Fruit fly (Drosophila melanogaster) S2 (cell line): ENCODE results near the gene svp.
A peak's percentile ranks its signal among the peaks of the same experiment; 100 is the strongest.

Experiments
- CG8478 ChIP-seq: fragments of >200 bp; optimal IDR thresholded peaks from 2 replicates; lab custom pipeline; 2018
- CTCF ChIP-seq, 2 experiments: fragments of >200 bp; optimal IDR thresholded peaks; 2 replicates each; lab custom pipeline; 2018

Gene svp

dm6 chr3R:12258437-12258836 is at the start of gene svp, which contains the start of gene CG44037:
TSS of gene svp (plus strand) at chr3R:12258737.
TSS of gene CG44037 (plus strand) at chr3R:12258737.
- TF ChIP-seq CTCF (optimal IDR thresholded peaks at IDR 0.05; lab: Kevin White, UChicago) (no peak), CG8478 (lab: Kevin White, UChicago) (no peak)

dm6 chr3R:12210260-12210659 is 48.3 kb upstream of the svp start, which contains the start of gene CG4830:
TSS of gene CG4830 (minus strand) at chr3R:12210360.
- no peak for TF ChIP-seq CG8478 (lab: Kevin White, UChicago)

- TF ChIP-seq CG8478 (lab: Kevin White, UChicago) (no peak), CTCF (optimal IDR thresholded peaks at IDR 0.05; lab: Kevin White, UChicago) (no peak)
These were observed 47.0 kb upstream of the svp start for dm6 chr3R:12211552-12211951.

dm6 chr3R:12214201-12214600 is 44.3 kb upstream of the svp start, which contains the start of gene CG14742:
TSS of gene CG14742 (plus strand) at chr3R:12214501.
- TF ChIP-seq CG8478 (lab: Kevin White, UChicago) (no peak), CTCF (optimal IDR thresholded peaks at IDR 0.05; lab: Kevin White, UChicago) (no peak)

dm6 chr3R:12219497-12219896 is 39.0 kb upstream of the svp start, which contains the start of gene Cog1:
TSS of gene Cog1 (minus strand) at chr3R:12219686.
- TF ChIP-seq CTCF (optimal IDR thresholded peaks at IDR 0.05; lab: Kevin White, UChicago) (no peak), CG8478 (lab: Kevin White, UChicago) (no peak)

dm6 chr3R:12221366-12221916 is 37.1 kb upstream of the svp start, which contains the start of gene CG4860:
TSS of gene CG4860 (minus strand) at chr3R:12221464.
- TF ChIP-seq CG8478 (lab: Kevin White, UChicago) (no peak), CTCF (optimal IDR thresholded peaks at IDR 0.05; lab: Kevin White, UChicago) (no peak)

- TF ChIP-seq CG8478 (lab: Kevin White, UChicago): no peak
- TF ChIP-seq CTCF (optimal IDR thresholded peaks at IDR 0.05; lab: Kevin White, UChicago): peak; percentile 86 to 91
These were observed 36.4 kb upstream of the svp start, which contains the start of gene Rsbp15 for dm6 chr3R:12222093-12222492. TSS of gene Rsbp15 (plus strand) at chr3R:12222387.

- TF ChIP-seq CG8478 (lab: Kevin White, UChicago) (no peak), CTCF (optimal IDR thresholded peaks at IDR 0.05; lab: Kevin White, UChicago) (no peak)
These were observed 33.6 kb upstream of the svp start, which contains the start of gene CG17404 for dm6 chr3R:12224919-12225318. TSS of gene CG17404 (minus strand) at chr3R:12225019.

dm6 chr3R:12226239-12226638 is 32.3 kb upstream of the svp start, which contains the start of gene CG12256:
TSS of gene CG12256 (minus strand) at chr3R:12226339.
- TF ChIP-seq CG8478 (lab: Kevin White, UChicago) (no peak), CTCF (optimal IDR thresholded peaks at IDR 0.05; lab: Kevin White, UChicago) (no peak)

- TF ChIP-seq CG8478 (lab: Kevin White, UChicago) (no peak), CTCF (optimal IDR thresholded peaks at IDR 0.05; lab: Kevin White, UChicago) (no peak)
These were observed 29.4 kb upstream of the svp start, which contains the start of gene CG3916 for dm6 chr3R:12229113-12229512. TSS of gene CG3916 (plus strand) at chr3R:12229413.

dm6 chr3R:12232629-12233028 is 25.9 kb upstream of the svp start, which contains the start of gene Pglym87:
TSS of gene Pglym87 (minus strand) at chr3R:12232729.
- no peak for TF ChIP-seq CTCF (optimal IDR thresholded peaks at IDR 0.05; lab: Kevin White, UChicago)

- no peak for TF ChIP-seq CTCF (optimal IDR thresholded peaks at IDR 0.05; lab: Kevin White, UChicago)
- no peak for TF ChIP-seq CG8478 (lab: Kevin White, UChicago)
These were observed 24.0 kb upstream of the svp start, which contains the start of gene Cyp313a5 for dm6 chr3R:12234584-12234983. TSS of gene Cyp313a5 (minus strand) at chr3R:12234684.

- TF ChIP-seq CG8478 (lab: Kevin White, UChicago) (no peak), CTCF (optimal IDR thresholded peaks at IDR 0.05; lab: Kevin White, UChicago) (no peak)
These were observed 21.7 kb upstream of the svp start, which contains the start of gene Cyp313a2 for dm6 chr3R:12236804-12237203. TSS of gene Cyp313a2 (minus strand) at chr3R:12236904.

dm6 chr3R:12239166-12239565 is 19.4 kb upstream of the svp start, which contains the start of gene Cyp313a3:
TSS of gene Cyp313a3 (minus strand) at chr3R:12239266.
- no peak for TF ChIP-seq CG8478 (lab: Kevin White, UChicago)
- no peak for TF ChIP-seq CTCF (optimal IDR thresholded peaks at IDR 0.05; lab: Kevin White, UChicago)

- TF ChIP-seq CTCF (optimal IDR thresholded peaks at IDR 0.05; lab: Kevin White, UChicago) (no peak), CG8478 (lab: Kevin White, UChicago) (no peak)
These were observed 14.0 kb upstream of the svp start for dm6 chr3R:12244468-12245060.
